Fruit fly (Drosophila melanogaster) whole organism, adult: ENCODE results near the gene Nha1.

Source experiments
- CG11617 ChIP-seq: fragments of 200-800 bp; sonication (Bioruptor generic); optimal IDR thresholded peaks from 2 replicates; lab custom pipeline; 2017; ENCODE audit warnings: mild to moderate bottlenecking, missing biosample characterization, missing genetic modification reagents, missing genetic modification characterization
- CG12768 ChIP-seq: fragments of 200-800 bp; sonication (Bioruptor generic); optimal IDR thresholded peaks from 2 replicates; lab custom pipeline; 2017; ENCODE audit warnings: missing biosample characterization, missing genetic modification characterization, mild to moderate bottlenecking, moderate library complexity, missing genetic modification reagents
- CG14711 ChIP-seq: fragments of 200-800 bp; sonication (Bioruptor generic); optimal IDR thresholded peaks from 2 replicates; lab custom pipeline; 2018; ENCODE audit warnings: missing biosample characterization, mild to moderate bottlenecking, missing genetic modification characterization, moderate library complexity
- CG1620 ChIP-seq: fragments of 200-800 bp; sonication (Bioruptor generic); optimal IDR thresholded peaks from 2 replicates; lab custom pipeline; 2016; ENCODE audit warnings: missing biosample characterization, missing genetic modification characterization
- CG33017 ChIP-seq: fragments of 200-800 bp; sonication (Bioruptor generic); optimal IDR thresholded peaks from 2 replicates; lab custom pipeline; 2018; ENCODE audit warnings: missing biosample characterization, mild to moderate bottlenecking, missing genetic modification characterization, moderate library complexity
- CG5204 ChIP-seq: fragments of 200-800 bp; sonication (Bioruptor generic); optimal IDR thresholded peaks from 2 replicates; lab custom pipeline; 2016; ENCODE audit warnings: missing biosample characterization, missing genetic modification characterization
- CG7045 ChIP-seq: fragments of 200-800 bp; sonication (Bioruptor generic); optimal IDR thresholded peaks from 2 replicates; lab custom pipeline; 2017; ENCODE audit warnings: missing biosample characterization, mild to moderate bottlenecking, missing genetic modification characterization
- CG7101 ChIP-seq: fragments of 200-800 bp; sonication (Bioruptor generic); optimal IDR thresholded peaks from 2 replicates; lab custom pipeline; 2018; ENCODE audit warnings: missing biosample characterization, mild to moderate bottlenecking, missing genetic modification characterization, moderate library complexity
- Clk ChIP-seq: fragments of 200-800 bp; sonication (Bioruptor generic); optimal IDR thresholded peaks from 2 replicates; lab custom pipeline; 2017; ENCODE audit warnings: missing biosample characterization, missing genetic modification characterization
- Crg-1 ChIP-seq: fragments of 200-800 bp; sonication (Bioruptor generic); optimal IDR thresholded peaks from 2 replicates; lab custom pipeline; 2016; ENCODE audit warnings: missing biosample characterization, missing genetic modification characterization
- Hr96 ChIP-seq: fragments of 200-800 bp; sonication (Bioruptor generic); optimal IDR thresholded peaks from 2 replicates; lab custom pipeline; 2016; ENCODE audit warnings: missing biosample characterization, missing genetic modification characterization
- Mnt ChIP-seq: fragments of 200-800 bp; sonication (Bioruptor generic); optimal IDR thresholded peaks from 2 replicates; lab custom pipeline; 2016; ENCODE audit warnings: missing biosample characterization, mild to moderate bottlenecking, missing genetic modification characterization
- bab1 ChIP-seq: fragments of 200-800 bp; sonication (Bioruptor generic); optimal IDR thresholded peaks from 3 replicates; lab custom pipeline; 2019; ENCODE audit warnings: missing biosample characterization, mild to moderate bottlenecking, missing genetic modification characterization, moderate library complexity
- cic ChIP-seq: fragments of 200-800 bp; sonication (Bioruptor generic); optimal IDR thresholded peaks from 2 replicates; lab custom pipeline; 2017; ENCODE audit warnings: missing biosample characterization, mild to moderate bottlenecking, missing genetic modification characterization, moderate library complexity
- cnc ChIP-seq, 2 experiments: fragments of >200 bp; optimal IDR thresholded peaks; 2 replicates each; lab custom pipeline; 2017
- kay ChIP-seq: fragments of 200-800 bp; sonication (Bioruptor generic); peaks from one replicate; lab custom pipeline; 2016; ENCODE audit warnings: missing biosample characterization, missing genetic modification characterization, borderline replicate concordance
- ovo ChIP-seq: fragments of 200-800 bp; sonication (Bioruptor generic); optimal IDR thresholded peaks from 2 replicates; lab custom pipeline; 2016; ENCODE audit warnings: missing biosample characterization, missing genetic modification characterization
- pad ChIP-seq: fragments of 200-800 bp; sonication (Bioruptor generic); optimal IDR thresholded peaks from 3 replicates; lab custom pipeline; 2017; ENCODE audit warnings: missing biosample characterization, missing genetic modification characterization, mild to moderate bottlenecking, moderate library complexity, missing genetic modification reagents
- tj ChIP-seq: fragments of 200-800 bp; sonication (Bioruptor generic); optimal IDR thresholded peaks from 3 replicates; lab custom pipeline; 2017; ENCODE audit warnings: missing biosample characterization, mild to moderate bottlenecking, missing genetic modification characterization, moderate library complexity
- toe ChIP-seq: fragments of 200-800 bp; sonication (Bioruptor generic); optimal IDR thresholded peaks from 2 replicates; lab custom pipeline; 2016; ENCODE audit warnings: missing biosample characterization, missing genetic modification characterization

The Nha1 gene

DNA sequence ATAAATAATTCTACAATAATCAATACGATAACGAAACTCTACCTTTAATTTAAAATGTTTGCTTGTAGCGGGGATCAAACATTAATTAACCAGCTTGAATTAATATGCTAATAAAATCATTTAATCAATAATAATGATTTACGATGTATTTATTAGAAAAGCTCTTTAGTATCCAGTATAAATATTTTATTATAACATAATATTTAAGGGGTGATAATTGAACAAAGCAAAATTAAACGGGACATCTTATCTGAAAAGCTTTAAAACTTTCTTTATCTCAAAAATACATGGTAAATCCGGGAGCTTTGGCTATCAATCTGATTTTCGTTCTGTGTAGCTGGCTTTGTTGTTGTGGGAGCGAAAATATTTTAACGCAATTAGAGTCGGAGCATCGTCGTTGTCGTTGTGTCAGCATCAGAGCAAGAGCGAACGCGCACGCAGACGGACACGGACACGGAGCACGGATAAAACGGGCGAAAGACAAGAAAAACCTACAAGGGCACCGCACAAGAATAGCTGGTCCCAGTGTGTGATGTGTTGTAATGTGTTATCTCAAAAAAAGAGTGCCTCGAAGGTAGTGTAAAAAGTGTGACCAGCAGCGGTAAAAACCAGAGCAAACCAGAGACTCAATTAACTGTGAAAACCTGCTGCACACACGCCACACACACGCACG lies 4.5 kb upstream of the Nha1 start, which contains the start of gene Nlg2:
TSS of gene Nlg2 (plus strand) at position 375 of the 673 bp plus-strand sequence.
- TF ChIP-seq CG11617 (GFP tag; lab: Kevin White, UChicago) (peak; percentile 12), CG33017 (tag; lab: Kevin White, UChicago) (peak; percentile 16), CG7045 (GFP tag; lab: Kevin White, UChicago) (peak; percentile 62), cnc (optimal IDR thresholded peaks at IDR 0.05; lab: Kevin White, UChicago) (no peak), CG12768 (GFP tag; lab: Kevin White, UChicago) (peak; percentile 42)

DNA sequence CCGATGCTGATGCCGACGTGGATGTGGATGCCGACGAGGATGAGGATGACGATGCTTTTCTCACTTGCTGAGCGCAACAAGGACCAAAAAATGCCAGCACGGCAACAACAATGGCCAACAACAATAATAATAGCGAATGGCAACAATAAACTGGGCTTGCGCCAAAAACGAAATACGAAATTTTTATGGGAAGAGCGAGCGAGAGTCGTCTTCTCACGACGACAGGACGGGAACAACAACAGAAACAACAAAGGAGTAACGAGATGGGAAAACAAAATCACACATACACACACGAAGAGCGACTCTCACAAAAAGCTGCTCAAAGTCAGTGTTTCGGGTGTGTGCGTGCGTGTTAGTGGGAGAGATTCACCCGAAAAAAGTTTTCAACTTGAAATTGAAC lies 3.8 kb upstream of the Nha1 start:
- TF ChIP-seq tj (GFP tag; lab: Kevin White, UChicago) (no peak), pad (GFP tag; lab: Kevin White, UChicago) (no peak), Clk (GFP tag; lab: Kevin White, UChicago) (no peak), bab1 (GFP tag; lab: Kevin White, UChicago) (no peak), CG14711 (tag; lab: Kevin White, UChicago) (no peak)

DNA sequence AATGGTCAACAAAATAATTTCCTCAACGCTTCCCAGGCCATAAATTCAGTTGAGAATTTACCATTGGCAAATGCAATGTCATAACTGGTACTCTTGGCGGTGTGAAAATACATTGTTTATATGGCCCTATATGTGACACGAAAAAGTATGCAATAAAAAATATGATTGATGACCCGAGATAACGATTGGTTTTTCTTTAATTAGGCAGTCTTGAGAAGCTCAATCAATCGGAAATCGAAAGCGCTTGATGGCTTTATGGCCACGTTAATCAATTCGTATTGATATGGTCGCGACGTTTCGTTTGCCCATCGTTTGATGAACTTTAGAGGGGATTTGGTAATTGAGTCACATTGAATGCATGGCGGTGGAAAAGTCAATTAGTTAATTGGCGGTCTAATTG lies 588 bp upstream of the Nha1 start:
- TF ChIP-seq ovo (GFP tag; lab: Kevin White, UChicago) (no peak), CG12768 (GFP tag; lab: Kevin White, UChicago) (no peak), CG7045 (GFP tag; lab: Kevin White, UChicago) (no peak), CG7101 (no peak), tj (GFP tag; lab: Kevin White, UChicago) (no peak), pad (GFP tag; lab: Kevin White, UChicago) (no peak), cnc (optimal IDR thresholded peaks at IDR 0.05; lab: Kevin White, UChicago) (no peak), CG1620 (GFP tag; lab: Kevin White, UChicago) (no peak), cic (GFP tag; lab: Kevin White, UChicago) (no peak), CG14711 (tag; lab: Kevin White, UChicago) (no peak), toe (GFP tag; lab: Kevin White, UChicago) (no peak), CG5204 (GFP tag; lab: Kevin White, UChicago) (no peak), bab1 (GFP tag; lab: Kevin White, UChicago) (no peak), kay (no peak), Clk (GFP tag; lab: Kevin White, UChicago) (no peak), CG33017 (tag; lab: Kevin White, UChicago) (no peak), Mnt (no peak), CG11617 (GFP tag; lab: Kevin White, UChicago) (no peak), Crg-1 (GFP tag; lab: Kevin White, UChicago) (no peak)

DNA sequence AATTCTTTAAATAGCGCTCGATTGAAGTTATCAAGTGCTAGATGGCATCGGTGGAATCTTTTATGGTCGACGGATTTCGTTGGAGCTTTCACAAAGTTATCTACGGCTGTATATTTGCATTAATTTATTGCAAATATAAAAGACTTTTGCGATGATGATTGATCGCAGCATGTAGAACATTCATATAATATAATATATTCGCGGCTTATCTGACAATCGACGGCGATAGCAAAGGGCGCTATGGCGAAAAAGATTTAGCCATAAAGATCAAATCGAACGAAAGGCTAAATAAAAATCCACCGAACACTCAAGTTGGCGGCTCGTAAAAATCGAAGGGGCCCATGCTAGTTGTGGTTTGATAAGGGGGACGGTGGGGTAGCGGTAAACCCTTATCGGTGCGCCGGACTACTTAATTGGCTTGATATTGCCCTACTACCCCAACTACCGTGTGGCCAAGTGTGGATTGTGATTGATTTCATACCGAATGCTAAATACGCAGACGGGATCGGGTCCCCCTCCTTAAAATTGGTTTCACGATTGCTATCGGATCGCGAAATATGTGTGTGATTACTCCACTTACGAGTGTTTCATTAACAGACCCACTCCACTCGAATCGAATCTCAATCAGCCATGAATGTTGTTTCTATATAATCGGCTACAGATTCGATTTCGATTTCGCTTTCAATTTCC lies 1.9 kb downstream of the Nha1 start:
- TF ChIP-seq CG5204 (GFP tag; lab: Kevin White, UChicago) (no peak), CG33017 (tag; lab: Kevin White, UChicago) (no peak), CG12768 (GFP tag; lab: Kevin White, UChicago) (peak; percentile 26), tj (GFP tag; lab: Kevin White, UChicago) (no peak), kay (no peak), CG7101 (peak; percentile 0), pad (GFP tag; lab: Kevin White, UChicago) (peak; percentile 27), bab1 (GFP tag; lab: Kevin White, UChicago) (no peak), cic (GFP tag; lab: Kevin White, UChicago) (peak; percentile 67)

DNA sequence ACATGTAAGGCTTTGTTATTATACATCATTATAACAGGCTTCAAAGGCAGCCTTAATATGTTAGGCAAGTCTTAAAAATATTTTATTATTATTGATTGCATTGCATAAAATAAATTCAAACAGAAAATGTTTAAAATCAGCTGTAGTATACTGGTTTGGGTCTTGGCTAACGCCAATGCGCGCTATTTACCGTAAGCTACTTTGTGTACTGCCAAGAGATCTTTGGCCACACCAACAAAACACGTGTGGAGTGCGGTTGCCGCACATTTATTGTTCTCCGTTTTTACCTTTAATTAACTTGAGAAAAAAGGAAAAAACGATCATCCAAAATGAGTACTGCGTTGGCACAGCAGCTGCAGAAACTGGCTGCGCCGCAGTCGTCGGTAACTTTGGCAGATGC lies 16.3 kb downstream of the Nha1 start:
- no peak for TF ChIP-seq kay
- peak; percentile 71 for TF ChIP-seq ovo (GFP tag; lab: Kevin White, UChicago)
- TF ChIP-seq tj (GFP tag; lab: Kevin White, UChicago): peak; percentile 61
- no peak for TF ChIP-seq pad (GFP tag; lab: Kevin White, UChicago)
- TF ChIP-seq bab1 (GFP tag; lab: Kevin White, UChicago): peak; percentile 19
- TF ChIP-seq Mnt: peak; percentile 99
- TF ChIP-seq CG7101: peak; percentile 6

DNA sequence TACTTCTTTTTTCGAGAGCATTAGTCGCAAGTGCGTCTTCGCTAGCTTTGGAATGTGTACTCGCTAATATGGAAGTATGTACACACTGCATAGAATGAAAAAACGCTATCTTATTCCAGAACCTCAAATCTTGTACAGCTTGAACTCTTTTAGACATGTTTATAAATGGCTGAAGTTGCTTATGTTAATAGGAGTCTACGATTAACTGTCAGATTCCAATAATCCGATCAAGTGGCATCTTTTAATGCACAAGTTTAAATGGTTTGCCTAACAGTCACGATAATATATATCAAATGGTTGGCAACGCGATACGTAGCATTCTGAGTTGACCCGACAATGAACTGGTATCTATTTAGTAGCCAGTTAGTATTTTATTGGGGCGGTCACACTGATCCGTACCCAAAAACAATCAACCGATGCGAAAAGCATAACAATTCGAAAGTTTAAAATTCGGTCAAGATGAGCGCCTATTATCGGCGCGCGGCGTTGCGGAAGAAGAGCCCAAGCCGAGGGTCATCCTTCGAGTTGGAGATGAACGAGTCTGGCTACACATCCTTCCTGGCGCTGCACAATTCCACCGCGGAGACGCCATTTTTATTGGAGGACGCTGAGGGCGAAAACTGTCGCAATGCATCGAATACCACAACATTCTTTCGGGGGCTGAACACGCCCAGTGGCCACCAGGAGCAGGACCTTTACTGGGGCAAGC lies 18.1 kb downstream of the Nha1 start, which contains the start of gene Rca1:
TSS of gene Rca1 (plus strand) at position 353 of the 709 bp plus-strand sequence.
- TF ChIP-seq bab1 (GFP tag; lab: Kevin White, UChicago) (peak; percentile 42), CG1620 (GFP tag; lab: Kevin White, UChicago) (no peak)

DNA sequence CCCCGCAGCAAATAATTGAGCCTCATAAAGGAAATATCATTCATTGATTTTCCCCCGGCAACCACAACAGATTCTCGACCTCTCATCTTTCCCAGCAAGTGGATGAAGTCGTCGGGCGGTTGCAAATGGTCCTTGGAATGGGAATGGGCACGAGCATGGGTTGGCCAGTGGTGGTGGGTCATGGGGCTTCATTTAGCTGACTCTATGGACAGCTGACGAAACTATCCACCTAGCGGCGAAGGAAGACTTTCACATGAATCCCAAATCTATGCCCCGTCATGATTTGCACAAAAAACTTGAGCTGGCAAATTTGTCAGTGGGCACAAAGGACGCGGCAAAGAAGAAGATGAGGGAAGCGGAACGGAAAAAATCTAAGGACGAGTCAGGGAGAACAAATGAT lies 19.2 kb downstream of the Nha1 start:
- TF ChIP-seq CG33017 (tag; lab: Kevin White, UChicago): no peak
- TF ChIP-seq bab1 (GFP tag; lab: Kevin White, UChicago): no peak
- TF ChIP-seq CG14711 (tag; lab: Kevin White, UChicago): no peak
- TF ChIP-seq Clk (GFP tag; lab: Kevin White, UChicago): no peak
- TF ChIP-seq tj (GFP tag; lab: Kevin White, UChicago): no peak
- no peak for TF ChIP-seq CG7101
- no peak for TF ChIP-seq pad (GFP tag; lab: Kevin White, UChicago)
- TF ChIP-seq kay: no peak
- TF ChIP-seq toe (GFP tag; lab: Kevin White, UChicago): no peak
- TF ChIP-seq CG12768 (GFP tag; lab: Kevin White, UChicago): no peak
- TF ChIP-seq CG5204 (GFP tag; lab: Kevin White, UChicago): no peak
- no peak for TF ChIP-seq CG7045 (GFP tag; lab: Kevin White, UChicago)
- no peak for TF ChIP-seq cnc (optimal IDR thresholded peaks at IDR 0.05; lab: Kevin White, UChicago)
- no peak for TF ChIP-seq CG1620 (GFP tag; lab: Kevin White, UChicago)
- TF ChIP-seq Hr96 (GFP tag; lab: Kevin White, UChicago): no peak
- TF ChIP-seq Crg-1 (GFP tag; lab: Kevin White, UChicago): no peak
- TF ChIP-seq ovo (GFP tag; lab: Kevin White, UChicago): no peak
- TF ChIP-seq cic (GFP tag; lab: Kevin White, UChicago): no peak
- TF ChIP-seq Mnt: no peak
